Fruit fly (Drosophila melanogaster): ENCODE measurements around the gene TFAM.

DNA sequence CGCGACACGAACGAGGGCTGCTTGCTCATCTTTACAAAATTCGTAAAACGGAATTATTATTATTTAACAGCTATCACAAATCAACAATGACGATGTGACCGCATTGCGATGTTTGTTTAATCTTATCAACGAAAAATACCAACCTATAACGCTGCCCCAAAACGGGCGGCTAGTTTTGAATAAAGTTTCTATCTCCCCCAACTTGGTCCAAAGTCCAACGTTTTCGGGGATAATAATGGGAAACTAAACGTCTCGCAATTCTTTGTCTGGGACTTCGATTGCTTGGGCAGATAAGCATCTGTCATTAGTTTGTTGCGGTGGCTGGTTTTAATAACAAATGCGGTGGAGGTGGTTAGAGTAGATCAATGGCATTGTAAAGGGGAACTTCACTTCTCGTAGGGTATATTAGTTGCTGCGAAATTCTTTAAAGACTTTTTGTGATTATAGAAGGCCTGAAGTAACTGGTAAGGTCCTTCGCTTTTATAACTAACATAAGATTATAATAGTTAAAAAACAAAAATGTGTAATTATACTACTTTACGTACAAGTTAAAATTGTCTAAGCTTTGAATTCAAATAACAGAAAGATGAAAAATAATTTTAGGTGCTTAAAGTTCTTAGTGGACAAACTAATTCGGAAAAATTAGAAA is 16.7 kb downstream of the TFAM start, which contains the start of gene CG15922:
- no peak for TF ChIP-seq Eip93F (GFP tag; optimal IDR thresholded peaks at IDR 0.05)
- no peak for TF ChIP-seq cyc (GFP tag; optimal IDR thresholded peaks at IDR 0.05)
- peak in 1 of 2 experiments; percentile 41 for TF ChIP-seq ss (GFP tag; optimal IDR thresholded peaks at IDR 0.05)
- TF ChIP-seq svp (GFP tag): peak; percentile 21
- no peak for TF ChIP-seq Hr38 (GFP tag; optimal IDR thresholded peaks at IDR 0.05)
- TF ChIP-seq Sox102F (GFP tag; optimal IDR thresholded peaks at IDR 0.05): no peak
- peak; percentile 55 for TF ChIP-seq fkh (GFP tag; optimal IDR thresholded peaks at IDR 0.05)
- 0 out of 2 replicates have a peak, but pooled peaks have one; percentile 28 for TF ChIP-seq CG15336 (GFP tag; IDR thresholded peaks at IDR 0.05)

Data from whole organism, prepupa.